Worm (Caenorhabditis elegans): ENCODE results near the gene W03G11.4.
A peak's percentile ranks its signal among the peaks of the same experiment; 100 is the strongest.

W03G11.4 gene

DNA sequence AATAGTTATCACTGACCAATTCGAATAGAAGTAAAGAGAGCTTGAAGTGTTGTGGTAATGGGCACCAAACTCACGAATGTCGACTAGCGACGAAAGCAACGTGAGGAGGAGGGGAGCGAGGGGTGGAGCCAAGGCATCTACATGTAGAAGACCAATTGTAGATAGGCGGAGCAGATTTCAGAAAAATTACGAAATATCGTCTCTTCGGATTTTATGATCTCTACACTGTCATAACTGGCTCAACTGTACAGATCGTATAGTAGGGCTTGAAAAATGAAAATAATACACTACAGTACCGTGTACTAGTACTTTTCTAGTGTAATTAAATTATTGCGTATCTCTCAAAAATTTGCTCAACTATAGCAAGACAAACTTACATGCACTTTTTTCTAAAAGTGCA, at the start of gene W03G11.4:
TSS of gene W03G11.4 (minus strand) at position 101 of the 400 bp plus-strand sequence.
- TF ChIP-seq ztf-1 (GFP tag; conservative IDR thresholded peaks at IDR 0.05), result no peak
- TF ChIP-seq ceh-82 (tag; optimal IDR thresholded peaks at IDR 0.05), result no peak
- no peak for TF ChIP-seq alr-1 (tag; optimal IDR thresholded peaks at IDR 0.05)
- no peak for TF ChIP-seq ztf-4 (tag; optimal IDR thresholded peaks at IDR 0.05)
- no peak for TF ChIP-seq crh-2 (tag; optimal IDR thresholded peaks at IDR 0.05)
- no peak for TF ChIP-seq elt-1 (tag; optimal IDR thresholded peaks at IDR 0.05)
- TF ChIP-seq mbf-1 (tag; optimal IDR thresholded peaks at IDR 0.05), result no peak
- no peak for TF ChIP-seq blmp-1 (tag; optimal IDR thresholded peaks at IDR 0.05; ENCODE audit: insufficient read depth)
- no peak for TF ChIP-seq mab-5 (tag; optimal IDR thresholded peaks at IDR 0.05)
- TF ChIP-seq egl-27 (tag; optimal IDR thresholded peaks at IDR 0.05), result no peak
- no peak for TF ChIP-seq gmeb-1 (tag; optimal IDR thresholded peaks at IDR 0.05)
- no peak for TF ChIP-seq R02D3.7 (tag; optimal IDR thresholded peaks at IDR 0.05)
- TF ChIP-seq nhr-10 (tag; optimal IDR thresholded peaks at IDR 0.05), result no peak
- TF ChIP-seq snpc-4 (tag; optimal IDR thresholded peaks at IDR 0.05), result no peak
- no peak for TF ChIP-seq nhr-6 (tag; optimal IDR thresholded peaks at IDR 0.05)
- no peak for TF ChIP-seq nhr-21 (tag; optimal IDR thresholded peaks at IDR 0.05)
- no peak for TF ChIP-seq elt-3 (tag; optimal IDR thresholded peaks at IDR 0.05)

DNA sequence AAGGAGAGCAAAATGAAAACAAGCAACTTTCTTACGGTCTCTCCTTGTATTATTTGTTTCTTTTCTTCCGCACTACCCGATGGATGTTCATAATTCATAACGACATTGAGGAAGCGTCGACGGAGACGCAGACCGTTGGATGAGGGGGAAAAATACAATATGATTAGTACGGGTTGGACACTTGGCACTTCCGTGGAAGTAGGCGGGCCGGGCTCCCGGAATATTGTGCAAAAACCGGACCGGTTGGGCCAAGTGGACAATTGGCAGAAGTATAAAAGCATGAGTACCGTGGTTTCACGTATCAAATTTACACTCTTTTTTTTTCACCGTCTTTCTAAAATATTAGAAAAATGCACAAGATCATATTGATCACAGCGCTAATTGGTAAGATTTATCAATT, 49.6 kb upstream of the W03G11.4 start, which contains the start of gene M153.3:
TSS of gene M153.3 (plus strand) at position 301 of the 400 bp plus-strand sequence.
- TF ChIP-seq R02D3.7 (tag; optimal IDR thresholded peaks at IDR 0.05), result no peak
- TF ChIP-seq nhr-237 (tag; optimal IDR thresholded peaks at IDR 0.05), result no peak
- TF ChIP-seq unc-62 (GFP tag; optimal IDR thresholded peaks at IDR 0.05), result no peak
- no peak for TF ChIP-seq unc-39 (tag; optimal IDR thresholded peaks at IDR 0.05)
- no peak for TF ChIP-seq alr-1 (tag; optimal IDR thresholded peaks at IDR 0.05)
- no peak for TF ChIP-seq lin-13 (GFP tag; optimal IDR thresholded peaks at IDR 0.05)
- TF ChIP-seq snpc-4 (tag; optimal IDR thresholded peaks at IDR 0.05), result no peak
- no peak for TF ChIP-seq C34F6.9 (tag; optimal IDR thresholded peaks at IDR 0.05)
- no peak for TF ChIP-seq lin-39 (tag; optimal IDR thresholded peaks at IDR 0.05)
- no peak for TF ChIP-seq Y55F3AM.14 (GFP tag; optimal IDR thresholded peaks at IDR 0.05)
- TF ChIP-seq ZK546.5 (tag; optimal IDR thresholded peaks at IDR 0.05), result no peak
- TF ChIP-seq nhr-6 (tag; optimal IDR thresholded peaks at IDR 0.05), result no peak
- TF ChIP-seq elt-3 (tag; optimal IDR thresholded peaks at IDR 0.05), result no peak
- no peak for TF ChIP-seq fos-1 (tag; optimal IDR thresholded peaks at IDR 0.05)
- no peak for TF ChIP-seq unc-55 (GFP tag; optimal IDR thresholded peaks at IDR 0.05)
- TF ChIP-seq sma-3 (GFP tag; optimal IDR thresholded peaks at IDR 0.05), result no peak
- TF ChIP-seq nhr-12 (tag; optimal IDR thresholded peaks at IDR 0.05), result no peak
- TF ChIP-seq lsy-2 (tag; optimal IDR thresholded peaks at IDR 0.05), result no peak

DNA sequence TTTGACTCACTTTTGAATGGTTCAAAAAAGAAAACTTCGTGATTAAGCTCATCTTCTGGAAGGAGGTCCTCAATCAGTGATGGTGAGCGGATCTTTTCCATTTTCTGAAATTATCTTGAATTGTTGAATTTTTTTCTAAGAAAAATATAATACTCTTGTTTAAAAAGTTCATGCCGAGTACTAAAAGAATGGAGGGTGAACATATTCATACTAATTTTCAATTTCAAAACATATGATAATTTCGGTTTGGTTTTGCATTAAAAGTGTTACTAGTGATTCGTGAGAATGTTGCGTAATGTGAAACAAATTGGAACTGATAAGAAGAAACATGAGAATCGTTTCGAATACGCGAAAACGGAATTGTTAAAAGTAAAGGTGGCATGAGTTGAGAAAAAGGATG, 48.1 kb upstream of the W03G11.4 start, which contains the start of gene lyst-1:
TSS of gene lyst-1 (minus strand) at position 101 of the 400 bp plus-strand sequence.
- peak; percentile 14 for TF ChIP-seq fos-1 (tag; optimal IDR thresholded peaks at IDR 0.05)
- TF ChIP-seq snpc-4 (tag; optimal IDR thresholded peaks at IDR 0.05), result no peak

DNA sequence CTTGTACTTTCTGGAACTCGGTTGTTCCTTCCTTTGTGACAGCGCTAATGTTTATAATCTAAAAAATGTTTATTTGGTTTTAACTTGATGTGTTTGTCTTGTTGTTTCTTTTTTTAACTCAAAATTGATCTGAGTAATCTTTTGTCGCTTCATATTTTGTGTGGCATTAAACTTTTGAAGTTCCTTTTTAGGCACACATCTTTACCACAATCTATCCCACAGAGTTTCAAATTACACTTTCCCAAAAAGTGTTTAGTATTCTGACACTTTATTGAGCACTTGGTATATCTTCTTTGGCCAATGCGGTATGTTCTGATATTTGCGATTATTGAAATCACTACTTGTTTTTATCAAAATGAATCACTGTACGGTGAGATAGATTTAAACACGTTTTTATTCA, 32.4 kb upstream of the W03G11.4 start, which contains the start of gene lgc-18:
TSS of gene lgc-18 (plus strand) at position 301 of the 400 bp plus-strand sequence.
- no peak for TF ChIP-seq ZK546.5 (tag; optimal IDR thresholded peaks at IDR 0.05)
- no peak for TF ChIP-seq aly-2 (tag; optimal IDR thresholded peaks at IDR 0.05)
- TF ChIP-seq unc-39 (tag; optimal IDR thresholded peaks at IDR 0.05), result no peak
- TF ChIP-seq ztf-11 (tag; optimal IDR thresholded peaks at IDR 0.05), result no peak
- no peak for TF ChIP-seq F13H6.1 (tag; optimal IDR thresholded peaks at IDR 0.05)
- no peak for TF ChIP-seq zag-1 (tag; optimal IDR thresholded peaks at IDR 0.05)
- no peak for TF ChIP-seq nhr-129 (tag; optimal IDR thresholded peaks at IDR 0.05)
- TF ChIP-seq skn-1 (tag; optimal IDR thresholded peaks at IDR 0.05), result no peak
- no peak for TF ChIP-seq Y55F3AM.14 (GFP tag; optimal IDR thresholded peaks at IDR 0.05)
- TF ChIP-seq sma-9 (GFP tag; optimal IDR thresholded peaks at IDR 0.05), result no peak
- no peak for TF ChIP-seq sma-9 (tag; optimal IDR thresholded peaks at IDR 0.05)
- TF ChIP-seq gmeb-1 (tag; optimal IDR thresholded peaks at IDR 0.05), result no peak
- TF ChIP-seq peb-1 (tag; optimal IDR thresholded peaks at IDR 0.05), result no peak
- no peak for TF ChIP-seq nhr-77 (tag; optimal IDR thresholded peaks at IDR 0.05)
- TF ChIP-seq nhr-11 (tag; optimal IDR thresholded peaks at IDR 0.05), result no peak
- TF ChIP-seq nhr-21 (tag; optimal IDR thresholded peaks at IDR 0.05), result no peak
- no peak for TF ChIP-seq blmp-1 (tag; optimal IDR thresholded peaks at IDR 0.05; ENCODE audit: insufficient read depth)
